Worm (Caenorhabditis elegans) whole organism, early embryonic: Measurements from ENCODE around the gene F26C11.3.

Source experiments
- B0310.2 ChIP-seq: sonication (generic microtip); optimal IDR thresholded peaks from 2 replicates; lab custom pipeline; 2016; ENCODE audit warnings: mild to moderate bottlenecking, missing genetic modification characterization, missing compliant biosample characterization
- ama-1 ChIP-seq: fragments of 150-350 bp; optimal IDR thresholded peaks from 2 replicates; lab custom pipeline; 2014
- flt-1 ChIP-seq: fragments of 200-800 bp; sonication (Bioruptor generic); IDR thresholded peaks from 2 replicates; pipeline ENCODE4 v1.3.6; 2022; ENCODE audit warnings: missing genetic modification characterization, missing compliant biosample characterization
- pes-1 ChIP-seq: fragments of 200-800 bp; sonication (Bioruptor generic); IDR thresholded peaks from 2 replicates; pipeline ENCODE4 v1.3.6; 2022; ENCODE audit warnings: missing genetic modification reagents, missing genetic modification characterization, missing compliant biosample characterization
- scrt-1 ChIP-seq: fragments of 200-800 bp; sonication (Bioruptor generic); IDR thresholded peaks from 2 replicates; pipeline ENCODE4 v1.3.6; 2022; ENCODE audit warnings: missing genetic modification characterization, missing compliant biosample characterization

- TF ChIP-seq ama-1 (no peak), B0310.2 (tag; lab: Kevin White, UChicago) (no peak), flt-1 (GFP tag; lab: Robert Waterston, UW) (no peak), pes-1 (GFP tag; lab: Robert Waterston, UW) (no peak), scrt-1 (no peak)
These were observed 59.3 kb downstream of the F26C11.3 start, which contains the start of gene chil-4 for ce11 chrII:9855620-9856019.
